Worm (Caenorhabditis elegans) whole organism, L4 larva: ENCODE measurements around the gene acdh-13.

ENCODE experiments used
- aly-2 ChIP-seq: sonication (generic microtip); optimal IDR thresholded peaks from 2 replicates; lab custom pipeline; 2018; ENCODE audit warnings: missing biosample characterization, missing genetic modification characterization
- dpl-1 ChIP-seq: fragments of 150-350 bp; optimal IDR thresholded peaks from 2 replicates; lab custom pipeline; 2014; ENCODE audit warnings: missing biosample characterization, missing genetic modification reagents, missing genetic modification characterization
- rbr-2 ChIP-seq: sonication (generic microtip); optimal IDR thresholded peaks from 2 replicates; lab custom pipeline; 2016; ENCODE audit warnings: missing genotype, missing genetic modification characterization, missing compliant biosample characterization
- set-16 ChIP-seq: fragments of 200-800 bp; sonication (Bioruptor generic); IDR thresholded peaks from 2 replicates; pipeline ENCODE4 v1.3.6; 2022; ENCODE audit warnings: missing genetic modification reagents, missing genetic modification characterization, missing compliant biosample characterization
- unc-62 ChIP-seq, 3 experiments: fragments of 150-350 bp in 1 of 3; sonication (generic microtip); optimal IDR thresholded peaks in 2 of 3; peaks in 1 of 3; 1 replicate in 1 of 3; 2 replicates in 2 of 3; lab custom pipeline; 2014 to 2017; ENCODE audit warnings: missing biosample characterization in 3 of 3, missing genetic modification characterization in 3 of 3, missing genetic modification reagents in 3 of 3, missing genotype in 1 of 3

ce11 chrIV:8476880-8477279, 21.7 kb downstream of the acdh-13 start, which contains the start of gene spp-10:
- TF ChIP-seq dpl-1 (GFP tag; lab: Kevin White, UChicago) (no peak), set-16 (no peak), rbr-2 (tag; lab: Kevin White, UChicago) (no peak), unc-62 (GFP tag; optimal IDR thresholded peaks at IDR 0.05 in 1 of 2; lab: Kevin White, UChicago) (no peak), unc-62 (tag; optimal IDR thresholded peaks at IDR 0.05; lab: Kevin White, UChicago) (no peak), aly-2 (no peak)
